Fruit fly (Drosophila melanogaster) whole organism, embryonic: Measurements from ENCODE around the gene CG4596.

Experiments used
- Aef1 ChIP-seq: fragments of 200-800 bp; sonication (Bioruptor generic); IDR thresholded peaks from 3 replicates; pipeline ENCODE4 v1.3.6; 2022; ENCODE audit warnings: missing biosample characterization, missing genetic modification characterization
- Asciz ChIP-seq: fragments of 200-800 bp; sonication (Bioruptor generic); optimal IDR thresholded peaks from 2 replicates; lab custom pipeline; 2017; ENCODE audit warnings: missing biosample characterization, mild to moderate bottlenecking, missing genetic modification characterization, missing genetic modification reagents
- CG10565 ChIP-seq: fragments of 200-800 bp; sonication (Bioruptor generic); optimal IDR thresholded peaks from 3 replicates; lab custom pipeline; 2016; ENCODE audit warnings: missing biosample characterization, mild to moderate bottlenecking, missing genetic modification characterization
- CG10979 ChIP-seq: fragments of 200-800 bp; sonication (Bioruptor generic); optimal IDR thresholded peaks from 2 replicates; lab custom pipeline; 2018; ENCODE audit warnings: missing biosample characterization, mild to moderate bottlenecking, missing genetic modification characterization, moderate library complexity
- CG11696 ChIP-seq: fragments of 200-800 bp; sonication (Bioruptor generic); IDR thresholded peaks from 2 replicates; pipeline ENCODE4 v1.3.6; 2022; ENCODE audit warnings: missing biosample characterization, missing genetic modification characterization
- CG12071 ChIP-seq: fragments of 200-800 bp; sonication (Bioruptor generic); optimal IDR thresholded peaks from 3 replicates; lab custom pipeline; 2018; ENCODE audit warnings: missing biosample characterization, mild to moderate bottlenecking, missing genetic modification characterization
- CG12391 ChIP-seq: fragments of 200-800 bp; sonication (Bioruptor generic); optimal IDR thresholded peaks from 3 replicates; lab custom pipeline; 2018; ENCODE audit warnings: missing biosample characterization, mild to moderate bottlenecking, missing genetic modification characterization, moderate library complexity
- CG12659 ChIP-seq: fragments of 200-800 bp; sonication (Bioruptor generic); optimal IDR thresholded peaks from 3 replicates; lab custom pipeline; 2017; ENCODE audit warnings: mild to moderate bottlenecking, missing biosample characterization, missing genetic modification reagents, missing genetic modification characterization
- CG12744 ChIP-seq: fragments of 200-800 bp; sonication (Bioruptor generic); optimal IDR thresholded peaks from 2 replicates; lab custom pipeline; 2016; ENCODE audit warnings: missing biosample characterization, missing genetic modification characterization
- CG13624 ChIP-seq: fragments of 200-800 bp; sonication (Bioruptor generic); optimal IDR thresholded peaks from 2 replicates; lab custom pipeline; 2016; ENCODE audit warnings: missing biosample characterization, missing genetic modification characterization
- CG15073 ChIP-seq: fragments of 200-800 bp; sonication (Bioruptor generic); optimal IDR thresholded peaks from 2 replicates; lab custom pipeline; 2016; ENCODE audit warnings: missing biosample characterization, missing genetic modification characterization
- CG1603 ChIP-seq: fragments of 200-800 bp; sonication (Bioruptor generic); optimal IDR thresholded peaks from 2 replicates; lab custom pipeline; 2019; ENCODE audit warnings: missing biosample characterization, mild to moderate bottlenecking, missing genetic modification characterization, moderate library complexity
- CG16779 ChIP-seq: fragments of 200-800 bp; sonication (Bioruptor generic); IDR thresholded peaks from 2 replicates; pipeline ENCODE4 v1.3.6; 2022; ENCODE audit warnings: missing biosample characterization, missing genetic modification characterization
- CG17568 ChIP-seq: fragments of 200-800 bp; sonication (Bioruptor generic); optimal IDR thresholded peaks from 2 replicates; lab custom pipeline; 2018; ENCODE audit warnings: missing biosample characterization, mild to moderate bottlenecking, missing genetic modification characterization, moderate library complexity
- CG17829 ChIP-seq: fragments of 200-800 bp; optimal IDR thresholded peaks from 2 replicates; lab custom pipeline; 2019; ENCODE audit warnings: missing biosample characterization, mild to moderate bottlenecking, missing genetic modification characterization, moderate library complexity
- CG2116 ChIP-seq: fragments of 200-800 bp; sonication (Bioruptor generic); optimal IDR thresholded peaks from 3 replicates; lab custom pipeline; 2018; ENCODE audit warnings: missing biosample characterization, mild to moderate bottlenecking, missing genetic modification characterization
- CG31388 ChIP-seq: fragments of 200-800 bp; sonication (Bioruptor generic); optimal IDR thresholded peaks from 2 replicates; lab custom pipeline; 2016; ENCODE audit warnings: missing biosample characterization, missing genetic modification characterization
- CG33213 ChIP-seq: fragments of 200-800 bp; sonication (Bioruptor generic); optimal IDR thresholded peaks from 3 replicates; lab custom pipeline; 2016; ENCODE audit warnings: missing biosample characterization, missing genetic modification characterization
- CG33557 ChIP-seq: fragments of 200-800 bp; sonication (Bioruptor generic); optimal IDR thresholded peaks from 2 replicates; lab custom pipeline; 2019; ENCODE audit warnings: missing biosample characterization, mild to moderate bottlenecking, missing genetic modification characterization, moderate library complexity
- CG42726 ChIP-seq: fragments of 200-800 bp; sonication (Bioruptor generic); IDR thresholded peaks from 2 replicates; pipeline ENCODE4 v1.3.6; 2022; ENCODE audit warnings: missing biosample characterization, missing genetic modification characterization; ENCODE audit not compliant: partially characterized antibody
- CG4617 ChIP-seq: fragments of 200-800 bp; sonication (Bioruptor generic); optimal IDR thresholded peaks from 3 replicates; lab custom pipeline; 2016; ENCODE audit warnings: missing biosample characterization, missing genetic modification characterization, borderline replicate concordance
- CG6654 ChIP-seq: fragments of 200-800 bp; sonication (Bioruptor generic); optimal IDR thresholded peaks from 2 replicates; lab custom pipeline; 2017; ENCODE audit warnings: missing biosample characterization, mild to moderate bottlenecking, missing genetic modification characterization
- CG6683 ChIP-seq: fragments of 200-800 bp; sonication (Bioruptor generic); optimal IDR thresholded peaks from 2 replicates; lab custom pipeline; 2017; ENCODE audit warnings: missing biosample characterization, mild to moderate bottlenecking, missing genetic modification characterization, missing genetic modification reagents
- CG6791 ChIP-seq: fragments of 200-800 bp; sonication (Bioruptor generic); IDR thresholded peaks from 3 replicates; pipeline ENCODE4 v1.3.6; 2022; ENCODE audit warnings: missing biosample characterization, missing genetic modification characterization; ENCODE audit not compliant: partially characterized antibody
- Dfd ChIP-seq, 2 experiments: fragments of >200 bp; optimal IDR thresholded peaks; 2 replicates each; lab custom pipeline; 2017; ENCODE audit warnings: missing biosample characterization in 2 of 2, missing genetic modification characterization in 2 of 2
- E2f1 ChIP-seq: fragments of 200-800 bp; sonication (Bioruptor generic); IDR thresholded peaks from 2 replicates; pipeline ENCODE4 v1.3.6; 2022; ENCODE audit warnings: missing biosample characterization, missing genetic modification characterization
- Hey ChIP-seq: fragments of 200-800 bp; sonication (Bioruptor generic); optimal IDR thresholded peaks from 3 replicates; lab custom pipeline; 2018; ENCODE audit warnings: missing biosample characterization, mild to moderate bottlenecking, missing genetic modification characterization
- Lpt ChIP-seq: fragments of >200 bp; optimal IDR thresholded peaks from 2 replicates; lab custom pipeline; 2018; ENCODE audit warnings: missing biosample characterization, missing genetic modification characterization
- Nf-YB ChIP-seq: fragments of 200-800 bp; sonication (Bioruptor generic); optimal IDR thresholded peaks from 3 replicates; lab custom pipeline; 2019; ENCODE audit warnings: missing biosample characterization, mild to moderate bottlenecking, missing genetic modification characterization, moderate library complexity
- Oli ChIP-seq: fragments of 200-800 bp; sonication (Bioruptor generic); optimal IDR thresholded peaks from 2 replicates; lab custom pipeline; 2018; ENCODE audit warnings: missing biosample characterization, mild to moderate bottlenecking, missing genetic modification characterization, moderate library complexity
- Pdp1 ChIP-seq, 2 experiments: fragments of 200-800 bp; sonication (Bioruptor generic); optimal IDR thresholded peaks; 3 replicates each; lab custom pipeline; 2016; ENCODE audit warnings: missing biosample characterization in 2 of 2, missing genetic modification characterization in 2 of 2, mild to moderate bottlenecking in 1 of 2, moderate library complexity in 1 of 2
- Sox102F ChIP-seq: fragments of 200-800 bp; sonication (Bioruptor generic); optimal IDR thresholded peaks from 2 replicates; lab custom pipeline; 2018; ENCODE audit warnings: missing biosample characterization, mild to moderate bottlenecking, missing genetic modification characterization, moderate library complexity
- ap ChIP-seq: fragments of 200-800 bp; sonication (Bioruptor generic); IDR thresholded peaks from 2 replicates; pipeline ENCODE4 v1.3.6; 2022; ENCODE audit warnings: missing biosample characterization, missing genetic modification characterization
- cad ChIP-seq: fragments of >200 bp; optimal IDR thresholded peaks from 2 replicates; lab custom pipeline; 2017; ENCODE audit warnings: missing biosample characterization, missing genetic modification characterization
- caup ChIP-seq: fragments of 200-800 bp; sonication (Bioruptor generic); optimal IDR thresholded peaks from 3 replicates; lab custom pipeline; 2017; ENCODE audit warnings: missing biosample characterization, mild to moderate bottlenecking, missing genetic modification characterization, moderate library complexity; ENCODE audit not compliant: severe bottlenecking
- ci ChIP-seq: fragments of 200-800 bp; sonication (Bioruptor generic); IDR thresholded peaks from 3 replicates; pipeline ENCODE4 v1.3.6; 2022; ENCODE audit warnings: missing biosample characterization, missing genetic modification characterization
- corto ChIP-seq: fragments of 200-800 bp; sonication (Bioruptor generic); optimal IDR thresholded peaks from 2 replicates; lab custom pipeline; 2016; ENCODE audit warnings: missing biosample characterization, mild to moderate bottlenecking, missing genetic modification characterization, moderate library complexity
- crc ChIP-seq: fragments of 200-800 bp; sonication (Bioruptor generic); optimal IDR thresholded peaks from 2 replicates; lab custom pipeline; 2016; ENCODE audit warnings: missing biosample characterization, missing genetic modification characterization
- croc ChIP-seq: fragments of 200-800 bp; sonication (Bioruptor generic); conservative IDR thresholded peaks from 3 replicates; pipeline ENCODE4 v1.3.6; 2022; ENCODE audit warnings: missing biosample characterization, missing genetic modification characterization
- crp ChIP-seq, 2 experiments: fragments of 200-800 bp; sonication (Bioruptor generic); optimal IDR thresholded peaks; 2 replicates in 1 of 2; 3 replicates in 1 of 2; lab custom pipeline; 2017; ENCODE audit warnings: missing biosample characterization in 2 of 2, missing genetic modification characterization in 2 of 2, mild to moderate bottlenecking in 1 of 2, moderate library complexity in 1 of 2
- cwo ChIP-seq: fragments of 200-800 bp; sonication (Bioruptor generic); optimal IDR thresholded peaks from 3 replicates; lab custom pipeline; 2017; ENCODE audit warnings: missing biosample characterization, missing genetic modification characterization, mild to moderate bottlenecking, moderate library complexity, missing genetic modification reagents
- dati ChIP-seq: fragments of 200-800 bp; sonication (Bioruptor generic); IDR thresholded peaks from 2 replicates; pipeline ENCODE4 v1.3.6; 2022; ENCODE audit warnings: missing biosample characterization, missing genetic modification characterization
- en ChIP-seq: fragments of 200-800 bp; sonication (Bioruptor generic); optimal IDR thresholded peaks from 2 replicates; lab custom pipeline; 2016; ENCODE audit warnings: missing biosample characterization, missing genetic modification characterization
- gt ChIP-seq: fragments of 200-800 bp; sonication (Bioruptor generic); IDR thresholded peaks from 2 replicates; pipeline ENCODE4 v1.3.6; 2022; ENCODE audit warnings: missing biosample characterization, missing genetic modification characterization
- inv ChIP-seq: fragments of 200-800 bp; sonication (Bioruptor generic); IDR thresholded peaks from 2 replicates; pipeline ENCODE4 v1.3.6; 2022; ENCODE audit warnings: missing biosample characterization, missing genetic modification characterization; ENCODE audit not compliant: partially characterized antibody
- kay ChIP-seq: fragments of 200-800 bp; sonication (Bioruptor generic); optimal IDR thresholded peaks from 2 replicates; lab custom pipeline; 2016; ENCODE audit warnings: missing biosample characterization, missing genetic modification characterization
- klu ChIP-seq: fragments of 200-800 bp; sonication (Bioruptor generic); IDR thresholded peaks from 2 replicates; pipeline ENCODE4 v1.3.6; 2022; ENCODE audit warnings: missing biosample characterization, missing genetic modification characterization
- phol ChIP-seq: fragments of 200-800 bp; sonication (Bioruptor generic); optimal IDR thresholded peaks from 3 replicates; lab custom pipeline; 2018; ENCODE audit warnings: missing biosample characterization, mild to moderate bottlenecking, missing genetic modification characterization, moderate library complexity
- run ChIP-seq: fragments of 200-800 bp; sonication (Bioruptor generic); optimal IDR thresholded peaks from 3 replicates; lab custom pipeline; 2018; ENCODE audit warnings: missing biosample characterization, mild to moderate bottlenecking, missing genetic modification characterization
- slou ChIP-seq: fragments of 200-800 bp; sonication (Bioruptor generic); optimal IDR thresholded peaks from 3 replicates; lab custom pipeline; 2016; ENCODE audit warnings: missing biosample characterization, missing genetic modification characterization

CG4596 gene

DNA sequence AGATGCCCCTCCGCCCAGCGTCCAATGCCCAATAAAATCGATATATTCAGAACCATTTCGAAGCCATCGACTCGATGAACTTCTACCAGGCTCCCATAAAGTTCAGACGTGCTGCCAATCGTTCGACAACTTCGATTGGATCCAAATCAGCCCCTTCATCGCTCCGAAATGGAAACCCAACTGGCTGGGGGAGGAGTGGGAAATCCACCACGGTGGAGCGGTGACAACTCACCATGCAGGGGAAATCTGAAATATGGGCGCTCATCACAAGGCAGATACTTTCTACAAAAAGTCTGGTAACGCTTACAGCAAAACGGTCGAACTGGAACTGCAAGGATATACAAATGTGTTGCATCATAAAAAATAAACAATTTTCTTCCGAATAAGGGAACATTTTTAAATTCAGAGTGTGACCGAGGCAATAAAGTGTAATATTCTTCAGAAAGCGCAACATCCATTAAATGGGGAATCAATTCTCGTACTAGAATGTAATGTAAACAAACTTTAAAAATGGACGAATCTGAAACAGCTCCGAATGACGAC lies 20.5 kb upstream of the CG4596 start, which contains the start of gene CG4565 (continued):
- no peak for TF ChIP-seq run
- TF ChIP-seq Oli, result no peak
- peak in 1 of 2 experiments; percentile 82 for TF ChIP-seq Pdp1 (GFP tag; optimal IDR thresholded peaks at IDR 0.05; lab: Kevin White, UChicago)
- TF ChIP-seq gt, result no peak
- TF ChIP-seq Dfd (GFP tag; optimal IDR thresholded peaks at IDR 0.05; lab: Kevin White, UChicago), result no peak
- peak; percentile 29 for TF ChIP-seq phol (tag; lab: Kevin White, UChicago)
- no peak for TF ChIP-seq CG33213 (GFP tag; lab: Kevin White, UChicago)
- TF ChIP-seq CG33557, result no peak
- TF ChIP-seq CG15073 (GFP tag; lab: Kevin White, UChicago), result no peak
- TF ChIP-seq CG1603, result peak; percentile 44
- TF ChIP-seq CG10979 (tag; lab: Kevin White, UChicago), result peak; percentile 13
- TF ChIP-seq klu (GFP tag; lab: Robert Waterston, UW), result no peak
- TF ChIP-seq inv, result no peak
- no peak for TF ChIP-seq CG12071
- no peak for TF ChIP-seq Hey
- TF ChIP-seq CG12391 (tag; lab: Kevin White, UChicago), result no peak
- TF ChIP-seq kay (GFP tag; lab: Kevin White, UChicago), result no peak
- no peak for TF ChIP-seq Sox102F
- no peak for TF ChIP-seq CG16779 (GFP tag; lab: Robert Waterston, UW)
- TF ChIP-seq Asciz, result no peak
- TF ChIP-seq en (GFP tag; lab: Kevin White, UChicago), result no peak
- no peak for TF ChIP-seq cwo (GFP tag; lab: Kevin White, UChicago)
- TF ChIP-seq CG6654, result no peak
- TF ChIP-seq CG6791 (GFP tag; lab: Robert Waterston, UW), result peak; percentile 53; the same call in 1 of the 3 replicates
- no peak for TF ChIP-seq CG12659 (GFP tag; lab: Kevin White, UChicago)
- TF ChIP-seq caup (GFP tag; lab: Kevin White, UChicago), result no peak
- TF ChIP-seq Lpt, result no peak
- TF ChIP-seq slou (GFP tag; lab: Kevin White, UChicago), result no peak
- no peak for TF ChIP-seq cad
- no peak for TF ChIP-seq ap (GFP tag; lab: Robert Waterston, UW)
- TF ChIP-seq CG2116, result no peak
- TF ChIP-seq CG10565 (GFP tag; lab: Kevin White, UChicago), result no peak
- TF ChIP-seq CG12744, result no peak
- peak in 1 of 2 experiments; percentile 60 for TF ChIP-seq crp (GFP tag; optimal IDR thresholded peaks at IDR 0.05; lab: Kevin White, UChicago)
- TF ChIP-seq CG17829 (tag; lab: Kevin White, UChicago), result peak; percentile 8
- TF ChIP-seq CG31388 (GFP tag; lab: Kevin White, UChicago), result no peak
- no peak for TF ChIP-seq Aef1 (GFP tag; lab: Robert Waterston, UW)
- TF ChIP-seq CG42726 (GFP tag; lab: Robert Waterston, UW), result 0 out of 2 replicates have a peak, but pooled peaks have one; percentile 29
- TF ChIP-seq CG6683 (GFP tag; lab: Kevin White, UChicago), result no peak
- TF ChIP-seq croc (GFP tag; lab: Robert Waterston, UW), result no peak
- TF ChIP-seq CG13624 (GFP tag; lab: Kevin White, UChicago), result no peak
- peak; percentile 79 for TF ChIP-seq Nf-YB (GFP tag; lab: Kevin White, UChicago)
- TF ChIP-seq ci (GFP tag; lab: Robert Waterston, UW), result no peak
- no peak for TF ChIP-seq corto (GFP tag; lab: Kevin White, UChicago)
- no peak for TF ChIP-seq E2f1
- TF ChIP-seq dati (GFP tag; lab: Robert Waterston, UW), result no peak
- TF ChIP-seq CG17568 (GFP tag; lab: Kevin White, UChicago), result no peak
- TF ChIP-seq CG11696 (GFP tag; lab: Robert Waterston, UW), result no peak
- no peak for TF ChIP-seq crc
- TF ChIP-seq CG4617 (GFP tag; lab: Kevin White, UChicago), result no peak
